Worm (Caenorhabditis elegans) whole organism, L1 larva: ENCODE data around the gene nhr-129.
A peak's percentile ranks its signal among the peaks of the same experiment; 100 is the strongest.

ENCODE experiments used
- C16A3.4 ChIP-seq: fragments of 150-350 bp; optimal IDR thresholded peaks from 2 replicates; lab custom pipeline; 2014; ENCODE audit warnings: missing biosample characterization, missing genetic modification characterization
- aha-1 ChIP-seq: fragments of 150-350 bp; optimal IDR thresholded peaks from 2 replicates; lab custom pipeline; 2014; ENCODE audit warnings: missing biosample characterization, missing genetic modification characterization
- ama-1 ChIP-seq: fragments of 150-350 bp; optimal IDR thresholded peaks from 2 replicates; lab custom pipeline; 2014
- egl-27 ChIP-seq, 2 experiments: fragments of 150-350 bp in 1 of 2; sonication (generic microtip); optimal IDR thresholded peaks; 3 replicates each; lab custom pipeline; 2017 to 2018; ENCODE audit warnings: missing biosample characterization in 2 of 2, missing genetic modification characterization in 2 of 2, missing genetic modification reagents in 2 of 2
- mdl-1 ChIP-seq, 2 experiments: fragments of 150-350 bp; optimal IDR thresholded peaks; 2 replicates each; lab custom pipeline; 2014 to 2017; ENCODE audit warnings: missing biosample characterization in 2 of 2, missing genetic modification characterization in 2 of 2, inconsistent platforms in 1 of 2
- nhr-12 ChIP-seq: sonication (generic microtip); optimal IDR thresholded peaks from 2 replicates; lab custom pipeline; 2017; ENCODE audit warnings: missing biosample characterization, missing genetic modification characterization
- rnt-1 ChIP-seq: sonication (generic microtip); optimal IDR thresholded peaks from 2 replicates; lab custom pipeline; 2016; ENCODE audit warnings: mild to moderate bottlenecking, missing genetic modification characterization, moderate library complexity, missing compliant biosample characterization
- snu-23 ChIP-seq: sonication (generic microtip); optimal IDR thresholded peaks from 2 replicates; lab custom pipeline; 2016; ENCODE audit warnings: missing genetic modification characterization, missing compliant biosample characterization
- sptf-1 ChIP-seq: fragments of 150-350 bp; optimal IDR thresholded peaks from 2 replicates; lab custom pipeline; 2014; ENCODE audit warnings: missing biosample characterization, missing genetic modification characterization
- tbx-2 ChIP-seq: sonication (generic microtip); optimal IDR thresholded peaks from 2 replicates; lab custom pipeline; 2016; ENCODE audit warnings: missing genetic modification characterization, missing compliant biosample characterization
- unc-62 ChIP-seq: fragments of 150-350 bp; optimal IDR thresholded peaks from 2 replicates; lab custom pipeline; 2014; ENCODE audit warnings: missing biosample characterization, missing genetic modification reagents, missing genetic modification characterization

- no peak for TF ChIP-seq nhr-12 (tag; lab: Kevin White, UChicago)
- TF ChIP-seq egl-27 (tag; optimal IDR thresholded peaks at IDR 0.05; lab: Kevin White, UChicago), result no peak
- no peak for TF ChIP-seq C16A3.4 (tag; lab: Kevin White, UChicago)
- peak in 1 of 2 experiments; percentile 11 for TF ChIP-seq mdl-1 (tag; optimal IDR thresholded peaks at IDR 0.05; lab: Kevin White, UChicago)
- TF ChIP-seq unc-62, result no peak
- TF ChIP-seq rnt-1, result peak; percentile 7
- TF ChIP-seq snu-23 (GFP tag; lab: Kevin White, UChicago), result no peak
- no peak for TF ChIP-seq tbx-2
- no peak for TF ChIP-seq sptf-1
- no peak for TF ChIP-seq ama-1
- TF ChIP-seq aha-1 (tag; lab: Kevin White, UChicago), result no peak
Observed at ce11 chrV:13334447-13334846, 3.6 kb upstream of the nhr-129 start.
